Worm (Caenorhabditis elegans) whole organism, L2 larva: ENCODE measurements around the gene Y48B6A.5.

Experiments
- R02D3.7 ChIP-seq: fragments of 150-350 bp; optimal IDR thresholded peaks from 2 replicates; lab custom pipeline; 2014; ENCODE audit warnings: missing biosample characterization, missing genetic modification characterization
- Y55F3AM.14 ChIP-seq: fragments of 200-800 bp; sonication (Bioruptor generic); optimal IDR thresholded peaks from 2 replicates; lab custom pipeline; 2018; ENCODE audit warnings: mild to moderate bottlenecking, missing genetic modification characterization, missing compliant biosample characterization
- ZK546.5 ChIP-seq: sonication (generic microtip); optimal IDR thresholded peaks from 2 replicates; lab custom pipeline; 2017; ENCODE audit warnings: missing biosample characterization, missing genetic modification characterization
- alr-1 ChIP-seq: fragments of 150-350 bp; optimal IDR thresholded peaks from 2 replicates; lab custom pipeline; 2014; ENCODE audit warnings: missing biosample characterization, missing genetic modification characterization
- aly-2 ChIP-seq: fragments of 150-350 bp; optimal IDR thresholded peaks from 2 replicates; lab custom pipeline; 2014; ENCODE audit warnings: missing biosample characterization, missing genetic modification characterization
- ama-1 ChIP-seq: fragments of 150-350 bp; optimal IDR thresholded peaks from 2 replicates; lab custom pipeline; 2018; ENCODE audit warnings: inconsistent platforms
- blmp-1 ChIP-seq: sonication (generic microtip); optimal IDR thresholded peaks from 2 replicates; lab custom pipeline; 2017; ENCODE audit warnings: missing genetic modification characterization, mild to moderate bottlenecking, missing compliant biosample characterization, antibody characterized with exemption, moderate library complexity; ENCODE audit not compliant: insufficient read depth
- ceh-16 ChIP-seq: fragments of 150-350 bp; optimal IDR thresholded peaks from 2 replicates; lab custom pipeline; 2014; ENCODE audit warnings: missing biosample characterization, missing genetic modification characterization
- crh-2 ChIP-seq: sonication (generic microtip); optimal IDR thresholded peaks from 2 replicates; lab custom pipeline; 2017; ENCODE audit warnings: missing biosample characterization, missing genetic modification characterization
- dmd-4 ChIP-seq: sonication (generic microtip); optimal IDR thresholded peaks from 2 replicates; lab custom pipeline; 2017; ENCODE audit warnings: missing biosample characterization, missing genetic modification characterization
- egl-27 ChIP-seq: sonication (generic microtip); optimal IDR thresholded peaks from 3 replicates; lab custom pipeline; 2017; ENCODE audit warnings: missing biosample characterization, missing genetic modification reagents, missing genetic modification characterization
- elt-1 ChIP-seq: fragments of 150-350 bp; optimal IDR thresholded peaks from 2 replicates; lab custom pipeline; 2014; ENCODE audit warnings: missing biosample characterization, missing genetic modification characterization
- elt-3 ChIP-seq: sonication (generic microtip); optimal IDR thresholded peaks from 2 replicates; lab custom pipeline; 2017; ENCODE audit warnings: missing biosample characterization, missing genetic modification characterization
- fos-1 ChIP-seq: fragments of 150-350 bp; optimal IDR thresholded peaks from 2 replicates; lab custom pipeline; 2014; ENCODE audit warnings: missing biosample characterization, missing genetic modification characterization
- gmeb-1 ChIP-seq: fragments of 150-350 bp; optimal IDR thresholded peaks from 2 replicates; lab custom pipeline; 2014; ENCODE audit warnings: missing biosample characterization, missing genetic modification characterization
- lin-11 ChIP-seq: fragments of 150-350 bp; sonication (generic microtip); optimal IDR thresholded peaks from 2 replicates; lab custom pipeline; 2014; ENCODE audit warnings: missing biosample characterization, missing genetic modification characterization, inconsistent platforms, mixed read lengths
- lin-39 ChIP-seq: fragments of 150-350 bp; optimal IDR thresholded peaks from 2 replicates; lab custom pipeline; 2014; ENCODE audit warnings: missing biosample characterization, missing genetic modification reagents, missing genetic modification characterization
- lsy-2 ChIP-seq, 2 experiments: fragments of 150-350 bp in 1 of 2; sonication (generic microtip) in 1 of 2; optimal IDR thresholded peaks; 2 replicates each; lab custom pipeline; 2014 to 2017; ENCODE audit warnings: missing biosample characterization in 2 of 2, missing genetic modification characterization in 2 of 2
- mab-5 ChIP-seq: fragments of 150-350 bp; optimal IDR thresholded peaks from 2 replicates; lab custom pipeline; 2014; ENCODE audit warnings: missing biosample characterization, missing genetic modification characterization
- mbf-1 ChIP-seq: sonication (generic microtip); optimal IDR thresholded peaks from 2 replicates; lab custom pipeline; 2017; ENCODE audit warnings: missing biosample characterization, missing genetic modification characterization
- mdl-1 ChIP-seq, 2 experiments: fragments of 150-350 bp in 1 of 2; sonication (generic microtip) in 1 of 2; optimal IDR thresholded peaks; 2 replicates each; lab custom pipeline; 2017; ENCODE audit warnings: missing biosample characterization in 2 of 2, missing genetic modification characterization in 2 of 2
- nhr-10 ChIP-seq: sonication (generic microtip); optimal IDR thresholded peaks from 2 replicates; lab custom pipeline; 2017; ENCODE audit warnings: missing biosample characterization, missing genetic modification characterization
- nhr-11 ChIP-seq: fragments of 150-350 bp; optimal IDR thresholded peaks from 2 replicates; lab custom pipeline; 2014; ENCODE audit warnings: missing biosample characterization, missing genetic modification characterization
- nhr-12 ChIP-seq: fragments of 150-350 bp; optimal IDR thresholded peaks from 2 replicates; lab custom pipeline; 2014; ENCODE audit warnings: missing biosample characterization, missing genetic modification characterization
- nhr-129 ChIP-seq: fragments of 150-350 bp; optimal IDR thresholded peaks from 2 replicates; lab custom pipeline; 2014; ENCODE audit warnings: missing biosample characterization, missing genetic modification characterization
- nhr-23 ChIP-seq: fragments of 150-350 bp; optimal IDR thresholded peaks from 2 replicates; lab custom pipeline; 2014; ENCODE audit warnings: missing biosample characterization, missing genetic modification reagents, missing genetic modification characterization
- nhr-237 ChIP-seq: fragments of 150-350 bp; optimal IDR thresholded peaks from 2 replicates; lab custom pipeline; 2014; ENCODE audit warnings: missing biosample characterization, missing genetic modification characterization
- nhr-25 ChIP-seq: fragments of 150-350 bp; sonication (generic microtip); optimal IDR thresholded peaks from 3 replicates; lab custom pipeline; 2014; ENCODE audit warnings: missing biosample characterization, missing genetic modification characterization
- nhr-6 ChIP-seq: fragments of 150-350 bp; optimal IDR thresholded peaks from 2 replicates; lab custom pipeline; 2014; ENCODE audit warnings: missing biosample characterization, missing genetic modification characterization
- sem-4 ChIP-seq: fragments of 150-350 bp; optimal IDR thresholded peaks from 2 replicates; lab custom pipeline; 2014; ENCODE audit warnings: missing biosample characterization, missing genetic modification reagents, missing genetic modification characterization
- sma-3 ChIP-seq: sonication (generic microtip); optimal IDR thresholded peaks from 2 replicates; lab custom pipeline; 2016; ENCODE audit warnings: missing genetic modification reagents, missing genetic modification characterization, missing compliant biosample characterization
- sma-9 ChIP-seq, 2 experiments: fragments of 150-350 bp in 1 of 2; sonication (generic microtip) in 1 of 2; optimal IDR thresholded peaks; 2 replicates each; lab custom pipeline; 2014 to 2016; ENCODE audit warnings: missing genetic modification characterization in 2 of 2, mild to moderate bottlenecking in 1 of 2, missing biosample characterization in 1 of 2, missing compliant biosample characterization in 1 of 2, missing genetic modification reagents in 1 of 2, moderate library complexity in 1 of 2
- snpc-4 ChIP-seq: fragments of 150-350 bp; optimal IDR thresholded peaks from 2 replicates; lab custom pipeline; 2014; ENCODE audit warnings: missing biosample characterization, missing genetic modification characterization
- unc-55 ChIP-seq: fragments of 150-350 bp; sonication (generic microtip); optimal IDR thresholded peaks from 3 replicates; lab custom pipeline; 2014; ENCODE audit warnings: missing biosample characterization, missing genetic modification reagents, missing genetic modification characterization
- unc-62 ChIP-seq: fragments of 150-350 bp; optimal IDR thresholded peaks from 2 replicates; lab custom pipeline; 2014; ENCODE audit warnings: missing biosample characterization, missing genetic modification reagents, missing genetic modification characterization
- zag-1 ChIP-seq: fragments of 150-350 bp; optimal IDR thresholded peaks from 2 replicates; lab custom pipeline; 2014; ENCODE audit warnings: missing biosample characterization, missing genetic modification characterization
- ztf-1 ChIP-seq: fragments of 200-800 bp; sonication (Bioruptor generic); conservative IDR thresholded peaks from 2 replicates; pipeline ENCODE4 v1.3.6; 2022; ENCODE audit warnings: missing genetic modification characterization, missing compliant biosample characterization
- ztf-11 ChIP-seq: sonication (generic microtip); optimal IDR thresholded peaks from 2 replicates; lab custom pipeline; 2017; ENCODE audit warnings: missing biosample characterization, missing genetic modification characterization
- ztf-4 ChIP-seq: fragments of 150-350 bp; optimal IDR thresholded peaks from 2 replicates; lab custom pipeline; 2014; ENCODE audit warnings: missing biosample characterization, missing genetic modification characterization

Gene Y48B6A.5

DNA sequence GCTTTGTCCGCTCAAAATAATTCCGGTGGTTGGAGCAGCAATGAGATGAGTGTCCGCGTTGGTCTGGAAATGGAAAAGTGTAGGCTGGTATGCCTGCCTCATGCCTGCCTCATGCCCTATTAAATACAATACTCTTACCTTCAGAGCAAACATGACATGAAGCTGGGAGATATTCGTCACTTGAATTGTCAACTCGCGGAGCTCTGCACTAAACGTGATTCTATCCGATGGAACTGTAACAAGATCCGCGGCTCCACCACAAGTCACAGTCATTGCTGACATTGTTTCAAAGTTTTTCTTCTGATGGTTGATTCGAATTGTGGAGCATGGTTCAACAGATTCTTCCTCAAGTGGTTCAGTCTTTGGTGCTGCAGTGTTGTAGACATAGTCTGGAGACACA lies 1.8 kb downstream of the Y48B6A.5 start:
- no peak for TF ChIP-seq snpc-4 (tag; lab: Kevin White, UChicago)
- no peak for TF ChIP-seq R02D3.7
- no peak for TF ChIP-seq ama-1 (lab: Kevin White, UChicago)

DNA sequence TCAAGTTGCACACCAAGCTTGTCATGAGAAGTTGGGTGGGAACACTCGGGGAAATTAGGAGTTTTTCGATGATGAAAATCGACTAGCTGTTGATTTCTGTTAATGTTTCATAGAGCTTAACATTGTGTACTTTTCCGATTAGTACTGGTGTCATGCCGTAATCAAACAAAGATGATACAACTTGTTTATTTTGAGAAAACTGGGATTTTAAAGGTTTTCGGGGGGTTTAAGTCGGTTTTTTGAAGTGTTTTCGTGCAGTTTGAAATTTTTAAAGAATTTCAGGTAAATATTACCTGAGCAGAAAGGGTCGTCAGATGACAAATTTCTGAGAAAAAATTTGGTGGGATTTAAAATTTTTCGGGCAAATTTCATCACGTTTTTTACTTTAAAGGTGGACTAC lies 3.4 kb downstream of the Y48B6A.5 start, which contains the start of gene eat-2:
Gene eat-2 (minus strand): TSS at position 101 of the 400 bp plus-strand sequence.
- TF ChIP-seq gmeb-1 (no peak), mab-5 (tag; lab: Kevin White, UChicago) (no peak), mbf-1 (no peak), R02D3.7 (no peak), sma-9 (GFP tag; optimal IDR thresholded peaks at IDR 0.05; lab: Kevin White, UChicago) (no peak), sma-9 (tag; optimal IDR thresholded peaks at IDR 0.05; lab: Kevin White, UChicago) (no peak), aly-2 (tag; lab: Kevin White, UChicago) (no peak), nhr-23 (tag; lab: Kevin White, UChicago) (no peak), lin-11 (tag; lab: Kevin White, UChicago) (no peak)

DNA sequence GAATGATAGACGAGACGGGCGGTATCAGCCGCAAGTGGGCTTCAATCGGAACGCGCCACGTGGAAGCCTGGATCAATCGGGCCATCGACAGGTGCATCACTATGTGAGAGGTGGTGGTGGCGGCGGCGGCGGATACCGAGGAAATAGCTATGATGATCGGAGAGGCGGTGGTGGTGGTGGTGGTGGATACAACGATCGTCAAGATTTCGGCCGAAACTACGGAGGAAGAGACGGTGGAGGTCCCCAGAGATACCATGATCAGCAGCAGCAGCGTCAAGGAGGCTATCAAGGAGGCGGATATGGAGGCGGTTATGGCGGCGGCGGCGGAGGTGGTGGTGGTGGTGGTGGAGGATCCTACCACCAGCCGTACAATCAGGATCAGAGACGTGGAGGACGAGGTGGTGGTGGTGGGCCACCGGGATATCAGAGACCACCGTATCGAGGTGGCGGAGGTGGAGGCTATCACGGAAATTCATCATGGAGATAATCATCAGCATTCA lies 9.5 kb downstream of the Y48B6A.5 start:
- TF ChIP-seq nhr-6 (tag; lab: Kevin White, UChicago) (no peak), nhr-129 (tag; lab: Kevin White, UChicago) (no peak), zag-1 (tag; lab: Kevin White, UChicago) (no peak), nhr-11 (tag; lab: Kevin White, UChicago) (no peak), mab-5 (tag; lab: Kevin White, UChicago) (no peak), Y55F3AM.14 (GFP tag; lab: Kevin White, UChicago) (no peak), lin-39 (no peak), snpc-4 (tag; lab: Kevin White, UChicago) (no peak), sma-9 (GFP tag; optimal IDR thresholded peaks at IDR 0.05; lab: Kevin White, UChicago) (no peak), sma-9 (tag; optimal IDR thresholded peaks at IDR 0.05; lab: Kevin White, UChicago) (no peak), unc-62 (GFP tag; lab: Kevin White, UChicago) (no peak)

DNA sequence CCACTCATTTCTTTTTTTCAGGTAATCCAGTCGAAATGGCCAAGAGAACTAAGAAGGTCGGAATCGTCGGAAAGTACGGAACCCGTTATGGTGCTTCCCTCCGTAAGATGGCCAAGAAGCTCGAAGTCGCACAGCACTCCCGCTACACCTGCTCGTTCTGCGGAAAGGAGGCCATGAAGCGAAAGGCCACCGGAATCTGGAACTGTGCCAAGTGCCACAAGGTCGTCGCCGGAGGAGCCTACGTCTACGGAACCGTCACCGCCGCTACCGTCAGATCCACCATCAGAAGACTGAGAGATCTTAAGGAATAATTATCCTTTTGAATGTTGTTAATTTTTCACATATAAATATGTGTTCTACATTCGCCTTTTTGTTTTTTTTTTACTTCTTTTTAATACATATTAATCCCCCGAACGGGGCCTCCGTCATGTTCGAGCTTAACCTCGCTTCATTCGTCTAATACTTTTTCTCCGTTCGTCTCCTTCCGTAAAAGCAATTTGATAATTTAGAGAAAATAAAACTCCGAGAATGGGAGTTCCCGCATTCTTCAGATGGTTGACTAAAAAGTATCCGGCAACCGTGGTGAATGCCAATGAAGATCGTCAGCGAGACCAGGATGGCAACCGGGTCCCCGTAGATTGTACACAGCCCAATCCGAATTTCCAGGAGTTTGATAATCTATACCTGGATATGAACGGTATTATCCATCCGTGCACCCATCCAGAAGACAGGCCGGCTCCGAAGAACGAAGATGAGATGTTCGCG lies 19.6 kb downstream of the Y48B6A.5 start, which contains the start of the genes rpl-43 and xrn-2:
Gene rpl-43 (plus strand): TSS at position 36 of the 765 bp plus-strand sequence.
Gene xrn-2 (plus strand): TSS at position 510 of the 765 bp plus-strand sequence.
- TF ChIP-seq nhr-25 (tag; lab: Kevin White, UChicago): no peak
- no peak for TF ChIP-seq nhr-23 (tag; lab: Kevin White, UChicago)
- TF ChIP-seq nhr-129 (tag; lab: Kevin White, UChicago): no peak
- no peak for TF ChIP-seq ztf-1 (GFP tag; lab: Robert Waterston, UW)
- TF ChIP-seq nhr-237 (tag; lab: Kevin White, UChicago): no peak
- TF ChIP-seq crh-2: no peak
- no peak for TF ChIP-seq gmeb-1
- no peak for TF ChIP-seq sem-4 (tag; lab: Kevin White, UChicago)
- TF ChIP-seq sma-9 (GFP tag; optimal IDR thresholded peaks at IDR 0.05; lab: Kevin White, UChicago): no peak
- no peak for TF ChIP-seq sma-9 (tag; optimal IDR thresholded peaks at IDR 0.05; lab: Kevin White, UChicago)
- TF ChIP-seq snpc-4 (tag; lab: Kevin White, UChicago): no peak
- TF ChIP-seq zag-1 (tag; lab: Kevin White, UChicago): no peak
- TF ChIP-seq alr-1 (tag; lab: Kevin White, UChicago): no peak
- no peak for TF ChIP-seq nhr-6 (tag; lab: Kevin White, UChicago)
- TF ChIP-seq egl-27 (tag; lab: Kevin White, UChicago): no peak
- TF ChIP-seq nhr-12 (tag; lab: Kevin White, UChicago): no peak
- no peak for TF ChIP-seq ama-1 (lab: Kevin White, UChicago)
- TF ChIP-seq fos-1 (tag; lab: Kevin White, UChicago): no peak
- no peak for TF ChIP-seq elt-3
- TF ChIP-seq, all 48 proteins: peak for 0

DNA sequence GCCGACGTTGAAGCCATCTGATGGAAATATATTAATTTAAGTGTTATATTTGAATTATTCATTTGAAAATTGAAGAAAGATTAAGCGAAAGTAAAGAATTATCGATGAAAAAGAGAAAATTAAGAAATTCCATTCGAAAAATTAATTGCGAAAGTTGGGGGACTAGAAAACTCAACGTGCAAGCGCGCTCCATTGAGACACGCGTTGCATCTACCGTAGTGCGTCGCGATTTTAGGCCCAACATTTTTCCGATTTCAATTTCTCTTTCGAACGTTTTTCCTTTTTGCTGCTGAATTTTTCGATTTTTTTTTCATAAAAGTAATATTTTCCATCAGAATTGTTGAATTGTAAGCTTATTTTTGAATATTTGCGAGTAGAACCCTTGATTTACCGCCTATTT lies 20.6 kb downstream of the Y48B6A.5 start, which contains the start of gene Y48B6A.1:
Gene Y48B6A.1 (minus strand): TSS at position 17 of the 400 bp plus-strand sequence.
- no peak for TF ChIP-seq nhr-11 (tag; lab: Kevin White, UChicago)
- TF ChIP-seq mab-5 (tag; lab: Kevin White, UChicago): peak; percentile 82
- peak; percentile 97 for TF ChIP-seq crh-2
- no peak for TF ChIP-seq alr-1 (tag; lab: Kevin White, UChicago)
- peak; percentile 21 for TF ChIP-seq nhr-10 (tag; lab: Kevin White, UChicago)
- peak; percentile 87 for TF ChIP-seq blmp-1 (tag; lab: Kevin White, UChicago)
- TF ChIP-seq nhr-129 (tag; lab: Kevin White, UChicago): peak; percentile 93
- peak; percentile 91 for TF ChIP-seq snpc-4 (tag; lab: Kevin White, UChicago)
- TF ChIP-seq ceh-16 (tag; lab: Kevin White, UChicago): peak; percentile 84
- TF ChIP-seq nhr-12 (tag; lab: Kevin White, UChicago): no peak
- peak; percentile 90 for TF ChIP-seq lin-11 (tag; lab: Kevin White, UChicago)
- no peak for TF ChIP-seq lin-39
- TF ChIP-seq mdl-1 (tag; optimal IDR thresholded peaks at IDR 0.05; lab: Kevin White, UChicago): peak; percentile 14 to 26
- peak; percentile 71 for TF ChIP-seq ztf-4
- peak; percentile 99 for TF ChIP-seq unc-55 (GFP tag; lab: Kevin White, UChicago)
- no peak for TF ChIP-seq mbf-1
- peak; percentile 93 for TF ChIP-seq sma-3 (GFP tag; lab: Kevin White, UChicago)
- TF ChIP-seq dmd-4 (tag; lab: Kevin White, UChicago): no peak
- peak; percentile 56 for TF ChIP-seq ZK546.5 (tag; lab: Kevin White, UChicago)
- no peak for TF ChIP-seq elt-1
- TF ChIP-seq egl-27 (tag; lab: Kevin White, UChicago): peak; percentile 66
- TF ChIP-seq elt-3: no peak
- TF ChIP-seq ztf-11 (tag; lab: Kevin White, UChicago): peak; percentile 8
- peak; percentile 94 to 99 for TF ChIP-seq lsy-2 (tag; optimal IDR thresholded peaks at IDR 0.05; lab: Kevin White, UChicago)
- TF ChIP-seq ztf-1 (GFP tag; lab: Robert Waterston, UW): no peak
- peak; percentile 31 for TF ChIP-seq Y55F3AM.14 (GFP tag; lab: Kevin White, UChicago)
